Worm (Caenorhabditis elegans): Measurements from ENCODE around the gene sli-1.

DNA sequence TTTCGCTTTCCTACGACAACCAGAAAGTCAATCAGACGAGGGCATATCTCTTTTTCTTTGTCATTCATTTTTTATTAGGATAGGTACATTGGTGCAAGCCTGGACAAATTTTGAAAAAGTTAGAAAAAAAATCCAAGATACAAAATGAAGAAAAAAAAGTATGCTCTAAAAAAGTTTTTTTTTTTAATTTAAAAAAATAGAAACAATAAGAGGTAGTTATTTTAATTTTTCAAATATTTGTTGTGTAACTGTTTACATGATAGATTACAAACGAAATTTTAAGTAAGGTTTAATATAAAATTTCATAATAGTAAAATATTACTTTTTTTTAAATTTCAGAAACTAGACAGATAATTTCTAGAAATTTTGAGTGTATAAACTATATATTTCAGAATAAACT is 33.9 kb upstream of the sli-1 start, which contains the start of gene aex-3:
- no peak for TF ChIP-seq ets-7 (tag; optimal IDR thresholded peaks at IDR 0.05)
- no peak for TF ChIP-seq tra-4 (tag; optimal IDR thresholded peaks at IDR 0.05)
- TF ChIP-seq ceh-13 (GFP tag; optimal IDR thresholded peaks at IDR 0.05) = no peak
- TF ChIP-seq aly-1 (tag; optimal IDR thresholded peaks at IDR 0.05) = no peak
- no peak for TF ChIP-seq flt-1 (GFP tag; IDR thresholded peaks at IDR 0.05)
- TF ChIP-seq hnd-1 (tag; optimal IDR thresholded peaks at IDR 0.05) = no peak
- no peak for TF ChIP-seq sea-1 (GFP tag; conservative IDR thresholded peaks at IDR 0.05)
